Worm (Caenorhabditis elegans) whole organism, L2 larva: ENCODE data around the gene copb-2.

Experiments used
- ZK546.5 ChIP-seq: sonication (generic microtip); optimal IDR thresholded peaks from 2 replicates; lab custom pipeline; 2017; ENCODE audit warnings: missing biosample characterization, missing genetic modification characterization
- lin-11 ChIP-seq: fragments of 150-350 bp; sonication (generic microtip); optimal IDR thresholded peaks from 2 replicates; lab custom pipeline; 2014; ENCODE audit warnings: missing biosample characterization, missing genetic modification characterization, inconsistent platforms, mixed read lengths
- lin-13 ChIP-seq: fragments of 150-350 bp; optimal IDR thresholded peaks from 2 replicates; lab custom pipeline; 2014; ENCODE audit warnings: missing biosample characterization, missing genetic modification reagents, missing genetic modification characterization
- nhr-237 ChIP-seq: fragments of 150-350 bp; optimal IDR thresholded peaks from 2 replicates; lab custom pipeline; 2014; ENCODE audit warnings: missing biosample characterization, missing genetic modification characterization

ce11 chrIV:9488315-9488714 lies 28.8 kb downstream of the copb-2 start, which contains the start of gene sru-1:
- TF ChIP-seq nhr-237 (tag; lab: Kevin White, UChicago), result no peak
- no peak for TF ChIP-seq lin-13 (GFP tag; lab: Kevin White, UChicago)
- no peak for TF ChIP-seq lin-11 (tag; lab: Kevin White, UChicago)
- no peak for TF ChIP-seq ZK546.5 (tag; lab: Kevin White, UChicago)
